Fruit fly (Drosophila melanogaster): ENCODE measurements around the gene CG6793.
A peak's percentile ranks its signal among the peaks of the same experiment; 100 is the strongest.

CG6793 gene

dm6 chr3L:12062219-12062618 lies 20.0 kb downstream of the CG6793 start:
- TF ChIP-seq CG8159 (tag; optimal IDR thresholded peaks at IDR 0.05): peak; percentile 31
- no peak for TF ChIP-seq Pif1B (GFP tag; optimal IDR thresholded peaks at IDR 0.05)
- peak; percentile 30 for TF ChIP-seq CG8301 (tag; optimal IDR thresholded peaks at IDR 0.05)
- TF ChIP-seq D1 (tag; optimal IDR thresholded peaks at IDR 0.05): no peak
- peak; percentile 33 for TF ChIP-seq CG9948 (tag; optimal IDR thresholded peaks at IDR 0.05)
- peak; percentile 21 for TF ChIP-seq CG14655 (GFP tag; optimal IDR thresholded peaks at IDR 0.05)
- TF ChIP-seq CG17806 (tag; optimal IDR thresholded peaks at IDR 0.05): peak; percentile 15

dm6 chr3L:12062788-12063218 lies 20.6 kb downstream of the CG6793 start:
- TF ChIP-seq gl (tag; optimal IDR thresholded peaks at IDR 0.05): peak; percentile 35
- no peak for TF ChIP-seq rn (GFP tag; IDR thresholded peaks at IDR 0.05)
- peak; percentile 65; the same call in 2 of the 3 replicates for TF ChIP-seq fd96Ca (GFP tag; IDR thresholded peaks at IDR 0.05)
- TF ChIP-seq Pif1B (GFP tag; optimal IDR thresholded peaks at IDR 0.05): peak; percentile 28
- no peak for TF ChIP-seq Snoo (tag; optimal IDR thresholded peaks at IDR 0.05)
- peak; percentile 59 for TF ChIP-seq CG34367 (tag; optimal IDR thresholded peaks at IDR 0.05)
- peak; percentile 49 for TF ChIP-seq Ets98B (GFP tag; IDR thresholded peaks at IDR 0.05)
- TF ChIP-seq D1 (tag; optimal IDR thresholded peaks at IDR 0.05): no peak
- TF ChIP-seq CG15710 (tag; optimal IDR thresholded peaks at IDR 0.05): peak; percentile 59
- peak; percentile 64 for TF ChIP-seq CG17806 (tag; optimal IDR thresholded peaks at IDR 0.05)
- peak; percentile 32 for TF ChIP-seq CG13204 (GFP tag; optimal IDR thresholded peaks at IDR 0.05)
- peak; percentile 92 for TF ChIP-seq EcR (GFP tag; optimal IDR thresholded peaks at IDR 0.05)
- peak; percentile 83 for TF ChIP-seq CG4496 (GFP tag; IDR thresholded peaks at IDR 0.05)
- TF ChIP-seq CG10348 (GFP tag; IDR thresholded peaks at IDR 0.05): no peak
- TF ChIP-seq CG32121 (GFP tag; IDR thresholded peaks at IDR 0.05): no peak
- peak; percentile 59 for TF ChIP-seq CG9948 (tag; optimal IDR thresholded peaks at IDR 0.05)
- peak; percentile 61 for TF ChIP-seq CG8301 (tag; optimal IDR thresholded peaks at IDR 0.05)
- peak; percentile 58 for TF ChIP-seq CG8159 (tag; optimal IDR thresholded peaks at IDR 0.05)
- peak; percentile 77 for TF ChIP-seq CG14655 (GFP tag; optimal IDR thresholded peaks at IDR 0.05)
- TF ChIP-seq Pif1A (GFP tag; optimal IDR thresholded peaks at IDR 0.05): peak; percentile 64
- TF ChIP-seq CG12605 (GFP tag; IDR thresholded peaks at IDR 0.05): peak; percentile 71; the same call in 1 of the 2 replicates

- TF ChIP-seq Snoo (tag; optimal IDR thresholded peaks at IDR 0.05) (no peak), gl (tag; optimal IDR thresholded peaks at IDR 0.05) (no peak), fd96Ca (GFP tag; IDR thresholded peaks at IDR 0.05) (peak; percentile 36; the same call in 1 of the 3 replicates), CG14655 (GFP tag; optimal IDR thresholded peaks at IDR 0.05) (peak; percentile 50), CG4496 (GFP tag; IDR thresholded peaks at IDR 0.05) (peak; percentile 33; the same call in 1 of the 3 replicates), CG9948 (tag; optimal IDR thresholded peaks at IDR 0.05) (peak; percentile 29), EcR (GFP tag; optimal IDR thresholded peaks at IDR 0.05) (peak; percentile 12), CG13204 (GFP tag; optimal IDR thresholded peaks at IDR 0.05) (peak; percentile 30), rn (GFP tag; IDR thresholded peaks at IDR 0.05) (no peak), CG8301 (tag; optimal IDR thresholded peaks at IDR 0.05) (peak; percentile 41)
These were observed 21.4 kb downstream of the CG6793 start for dm6 chr3L:12063442-12064080.

dm6 chr3L:12064759-12065158 lies 22.6 kb downstream of the CG6793 start, which contains the start of gene rols:
Gene rols (minus strand): TSS chr3L:12064859.
- no peak for TF ChIP-seq CG8159 (tag; optimal IDR thresholded peaks at IDR 0.05)
- TF ChIP-seq CG13204 (GFP tag; optimal IDR thresholded peaks at IDR 0.05): no peak

- no peak for TF ChIP-seq CG10348 (GFP tag; IDR thresholded peaks at IDR 0.05)
- no peak for TF ChIP-seq Pif1B (GFP tag; optimal IDR thresholded peaks at IDR 0.05)
- no peak for TF ChIP-seq CG9948 (tag; optimal IDR thresholded peaks at IDR 0.05)
- TF ChIP-seq CG8301 (tag; optimal IDR thresholded peaks at IDR 0.05): no peak
- TF ChIP-seq CG15710 (tag; optimal IDR thresholded peaks at IDR 0.05): no peak
- TF ChIP-seq fd96Ca (GFP tag; IDR thresholded peaks at IDR 0.05): no peak
- no peak for TF ChIP-seq CG13204 (GFP tag; optimal IDR thresholded peaks at IDR 0.05)
- TF ChIP-seq CG8159 (tag; optimal IDR thresholded peaks at IDR 0.05): no peak
- no peak for TF ChIP-seq Ets98B (GFP tag; IDR thresholded peaks at IDR 0.05)
- TF ChIP-seq CG34367 (tag; optimal IDR thresholded peaks at IDR 0.05): no peak
- TF ChIP-seq CG4496 (GFP tag; IDR thresholded peaks at IDR 0.05): no peak
- TF ChIP-seq EcR (GFP tag; optimal IDR thresholded peaks at IDR 0.05): no peak
- TF ChIP-seq Pif1A (GFP tag; optimal IDR thresholded peaks at IDR 0.05): no peak
- TF ChIP-seq CG32121 (GFP tag; IDR thresholded peaks at IDR 0.05): no peak
- TF ChIP-seq CG12605 (GFP tag; IDR thresholded peaks at IDR 0.05): no peak
These were observed 24.6 kb downstream of the CG6793 start for dm6 chr3L:12066699-12067287.

dm6 chr3L:12072388-12072787 lies 30.2 kb downstream of the CG6793 start:
- TF ChIP-seq CG9948 (tag; optimal IDR thresholded peaks at IDR 0.05) (no peak), CG4496 (GFP tag; IDR thresholded peaks at IDR 0.05) (peak; percentile 51), CG34367 (tag; optimal IDR thresholded peaks at IDR 0.05) (no peak), CG10348 (GFP tag; IDR thresholded peaks at IDR 0.05) (0 out of 2 replicates have a peak, but pooled peaks have one; percentile 25), CG13204 (GFP tag; optimal IDR thresholded peaks at IDR 0.05) (no peak), CG8301 (tag; optimal IDR thresholded peaks at IDR 0.05) (peak; percentile 67), fd96Ca (GFP tag; IDR thresholded peaks at IDR 0.05) (peak; percentile 63; the same call in 2 of the 3 replicates), CG8159 (tag; optimal IDR thresholded peaks at IDR 0.05) (no peak), Pif1A (GFP tag; optimal IDR thresholded peaks at IDR 0.05) (peak; percentile 46), Ets98B (GFP tag; IDR thresholded peaks at IDR 0.05) (peak; percentile 32), Snoo (tag; optimal IDR thresholded peaks at IDR 0.05) (no peak), CG14655 (GFP tag; optimal IDR thresholded peaks at IDR 0.05) (peak; percentile 86), CG12605 (GFP tag; IDR thresholded peaks at IDR 0.05) (peak; percentile 54), D1 (tag; optimal IDR thresholded peaks at IDR 0.05) (no peak), CG32121 (GFP tag; IDR thresholded peaks at IDR 0.05) (peak; percentile 75), rn (GFP tag; IDR thresholded peaks at IDR 0.05) (no peak), Pif1B (GFP tag; optimal IDR thresholded peaks at IDR 0.05) (peak; percentile 41), EcR (GFP tag; optimal IDR thresholded peaks at IDR 0.05) (peak; percentile 50)

Data from whole organism, pupa.